Worm (Caenorhabditis elegans) whole organism, L4 larva: ENCODE results near the gene sdz-26.

Experiments
- F26F4.8 ChIP-seq: fragments of 200-800 bp; sonication (Bioruptor generic); conservative IDR thresholded peaks from 2 replicates; pipeline ENCODE4 v1.3.6; 2022; ENCODE audit warnings: missing genetic modification characterization, missing compliant biosample characterization
- F37D6.2 ChIP-seq: sonication (generic microtip); optimal IDR thresholded peaks from 2 replicates; lab custom pipeline; 2016; ENCODE audit warnings: mild to moderate bottlenecking, missing genetic modification characterization, missing compliant biosample characterization
- Y105C5A.15 ChIP-seq: fragments of 200-800 bp; sonication (Bioruptor generic); IDR thresholded peaks from 2 replicates; pipeline ENCODE4 v1.3.6; 2022; ENCODE audit warnings: missing genetic modification characterization, missing compliant biosample characterization
- ZK546.5 ChIP-seq, 2 experiments: sonication (generic microtip); optimal IDR thresholded peaks; 2 replicates each; lab custom pipeline; 2017; ENCODE audit warnings: missing biosample characterization in 2 of 2, missing genetic modification characterization in 2 of 2
- ama-1 ChIP-seq: fragments of 150-350 bp; optimal IDR thresholded peaks from 2 replicates; lab custom pipeline; 2014; ENCODE audit warnings: inconsistent platforms, mixed read lengths
- arid-1 ChIP-seq: fragments of 200-800 bp; sonication (Bioruptor generic); conservative IDR thresholded peaks from 2 replicates; pipeline ENCODE4 v1.3.6; 2022; ENCODE audit warnings: missing genetic modification reagents, missing genetic modification characterization, missing compliant biosample characterization
- ceh-32 ChIP-seq: sonication (generic microtip); optimal IDR thresholded peaks from 2 replicates; lab custom pipeline; 2016; ENCODE audit warnings: mild to moderate bottlenecking, missing genetic modification characterization, missing compliant biosample characterization; ENCODE audit not compliant: poor library complexity
- ceh-44 ChIP-seq: fragments of 200-800 bp; sonication (Bioruptor generic); IDR thresholded peaks from 2 replicates; pipeline ENCODE4 v1.3.6; 2022; ENCODE audit warnings: missing genetic modification reagents, missing genetic modification characterization, missing compliant biosample characterization
- ceh-82 ChIP-seq: sonication (generic microtip); optimal IDR thresholded peaks from 2 replicates; lab custom pipeline; 2017; ENCODE audit warnings: missing biosample characterization, missing genetic modification characterization
- ces-1 ChIP-seq: fragments of 150-350 bp; sonication (generic microtip); optimal IDR thresholded peaks from 4 replicates; lab custom pipeline; 2014; ENCODE audit warnings: missing biosample characterization, missing genetic modification reagents, missing genetic modification characterization
- cey-2 ChIP-seq: sonication (generic microtip); optimal IDR thresholded peaks from 3 replicates; lab custom pipeline; 2017; ENCODE audit warnings: missing genetic modification characterization, mild to moderate bottlenecking, missing compliant biosample characterization, antibody characterized with exemption, borderline replicate concordance; ENCODE audit not compliant: insufficient read depth
- ctbp-1 ChIP-seq: fragments of 200-800 bp; sonication (Bioruptor generic); IDR thresholded peaks from 2 replicates; pipeline ENCODE4 v1.3.6; 2022; ENCODE audit warnings: missing genetic modification reagents, missing genetic modification characterization, missing compliant biosample characterization
- daf-12 ChIP-seq: fragments of 150-350 bp; optimal IDR thresholded peaks from 2 replicates; lab custom pipeline; 2014; ENCODE audit warnings: missing biosample characterization, missing genetic modification reagents, missing genetic modification characterization
- daf-8 ChIP-seq: fragments of 200-800 bp; sonication (Bioruptor generic); IDR thresholded peaks from 2 replicates; pipeline ENCODE4 v1.3.6; 2022; ENCODE audit warnings: missing genetic modification characterization, missing compliant biosample characterization
- egl-43 ChIP-seq: fragments of 200-800 bp; sonication (Bioruptor generic); IDR thresholded peaks from 2 replicates; pipeline ENCODE4 v1.3.6; 2022; ENCODE audit warnings: missing genetic modification reagents, missing genetic modification characterization, missing compliant biosample characterization
- fos-1 ChIP-seq: fragments of 150-350 bp; optimal IDR thresholded peaks from 2 replicates; lab custom pipeline; 2014; ENCODE audit warnings: missing biosample characterization, missing genetic modification characterization
- hif-1 ChIP-seq, 2 experiments: sonication (generic microtip); optimal IDR thresholded peaks; 2 replicates each; lab custom pipeline; 2016 to 2017; ENCODE audit warnings: missing compliant biosample characterization in 2 of 2, missing genetic modification characterization in 2 of 2, missing genetic modification reagents in 2 of 2, missing genotype in 2 of 2, mild to moderate bottlenecking in 1 of 2
- hlh-11 ChIP-seq: fragments of 200-800 bp; sonication (Bioruptor generic); optimal IDR thresholded peaks from 2 replicates; lab custom pipeline; 2018; ENCODE audit warnings: mild to moderate bottlenecking, missing genetic modification characterization, missing compliant biosample characterization
- lim-7 ChIP-seq: fragments of 200-800 bp; sonication (Bioruptor generic); IDR thresholded peaks from 2 replicates; pipeline ENCODE4 v1.3.6; 2022; ENCODE audit warnings: missing genetic modification characterization, missing compliant biosample characterization
- lin-1 ChIP-seq: fragments of 200-800 bp; sonication (Bioruptor generic); IDR thresholded peaks from 2 replicates; pipeline ENCODE4 v1.3.6; 2022; ENCODE audit warnings: missing genetic modification reagents, missing genetic modification characterization, missing compliant biosample characterization
- lin-15B ChIP-seq: fragments of 150-350 bp; sonication (generic microtip); optimal IDR thresholded peaks from 3 replicates; lab custom pipeline; 2014; ENCODE audit warnings: missing biosample characterization, missing genetic modification characterization
- lin-29 ChIP-seq: fragments of 200-800 bp; sonication (Bioruptor generic); IDR thresholded peaks from 2 replicates; pipeline ENCODE4 v1.3.6; 2022; ENCODE audit warnings: missing genetic modification reagents, missing genetic modification characterization, missing compliant biosample characterization
- lin-39 ChIP-seq: fragments of 150-350 bp; optimal IDR thresholded peaks from 2 replicates; lab custom pipeline; 2014; ENCODE audit warnings: missing biosample characterization, missing genetic modification reagents, missing genetic modification characterization
- lsy-2 ChIP-seq, 2 experiments: fragments of 150-350 bp in 1 of 2; sonication (generic microtip) in 1 of 2; optimal IDR thresholded peaks; 2 replicates each; lab custom pipeline; 2014 to 2017; ENCODE audit warnings: missing biosample characterization in 2 of 2, missing genetic modification characterization in 2 of 2
- madf-5 ChIP-seq, 2 experiments: fragments of 200-800 bp; sonication (Bioruptor generic); IDR thresholded peaks; 2 replicates each; pipeline ENCODE4 v1.3.6; 2022; ENCODE audit warnings: missing compliant biosample characterization in 2 of 2, missing genetic modification characterization in 2 of 2
- madf-9 ChIP-seq: fragments of 200-800 bp; sonication (Bioruptor generic); conservative IDR thresholded peaks from 2 replicates; pipeline ENCODE4 v1.3.6; 2022; ENCODE audit warnings: missing genetic modification reagents, missing genetic modification characterization, missing compliant biosample characterization
- mdl-1 ChIP-seq, 2 experiments: fragments of 150-350 bp in 1 of 2; sonication (generic microtip) in 1 of 2; optimal IDR thresholded peaks; 2 replicates each; lab custom pipeline; 2014 to 2017; ENCODE audit warnings: missing biosample characterization in 2 of 2, missing genetic modification characterization in 2 of 2
- mdt-29 ChIP-seq: fragments of 200-800 bp; sonication (Bioruptor generic); IDR thresholded peaks from 2 replicates; pipeline ENCODE4 v1.3.6; 2022; ENCODE audit warnings: missing genetic modification reagents, missing genetic modification characterization, missing compliant biosample characterization
- mes-2 ChIP-seq: sonication (generic microtip); optimal IDR thresholded peaks from 2 replicates; lab custom pipeline; 2016; ENCODE audit warnings: missing genotype, mild to moderate bottlenecking, missing genetic modification characterization, missing compliant biosample characterization; ENCODE audit not compliant: poor library complexity, severe bottlenecking
- nhr-111 ChIP-seq: fragments of 200-800 bp; sonication (Bioruptor generic); optimal IDR thresholded peaks from 2 replicates; lab custom pipeline; 2018; ENCODE audit warnings: mild to moderate bottlenecking, missing genetic modification characterization, missing compliant biosample characterization
- nhr-237 ChIP-seq: sonication (generic microtip); optimal IDR thresholded peaks from 2 replicates; lab custom pipeline; 2017; ENCODE audit warnings: missing biosample characterization, missing genetic modification characterization
- nhr-25 ChIP-seq: sonication (generic microtip); optimal IDR thresholded peaks from 2 replicates; lab custom pipeline; 2017; ENCODE audit warnings: missing genetic modification characterization, mild to moderate bottlenecking, missing compliant biosample characterization, antibody characterized with exemption, moderate library complexity, borderline replicate concordance; ENCODE audit not compliant: insufficient read depth
- nhr-6 ChIP-seq: fragments of 150-350 bp; optimal IDR thresholded peaks from 2 replicates; lab custom pipeline; 2014; ENCODE audit warnings: missing biosample characterization, missing genetic modification characterization
- nhr-77 ChIP-seq: fragments of 150-350 bp; optimal IDR thresholded peaks from 2 replicates; lab custom pipeline; 2014; ENCODE audit warnings: missing biosample characterization, missing genetic modification characterization
- pha-4 ChIP-seq, 2 experiments: fragments of 150-350 bp in 1 of 2; fragments of 200-800 bp in 1 of 2; sonication (Bioruptor generic) in 1 of 2; IDR thresholded peaks in 1 of 2; optimal IDR thresholded peaks in 1 of 2; 2 replicates each; pipeline versions ENCODE4 v1.3.6 to Lab custom; 2014 to 2022; ENCODE audit warnings: missing genetic modification characterization in 2 of 2, missing genetic modification reagents in 2 of 2, missing biosample characterization in 1 of 2, missing compliant biosample characterization in 1 of 2
- rbr-2 ChIP-seq: sonication (generic microtip); optimal IDR thresholded peaks from 2 replicates; lab custom pipeline; 2016; ENCODE audit warnings: missing genotype, missing genetic modification characterization, missing compliant biosample characterization
- set-16 ChIP-seq: fragments of 200-800 bp; sonication (Bioruptor generic); IDR thresholded peaks from 2 replicates; pipeline ENCODE4 v1.3.6; 2022; ENCODE audit warnings: missing genetic modification reagents, missing genetic modification characterization, missing compliant biosample characterization
- snpc-4 ChIP-seq: fragments of 150-350 bp; optimal IDR thresholded peaks from 2 replicates; lab custom pipeline; 2014; ENCODE audit warnings: missing biosample characterization, missing genetic modification characterization
- spr-1 ChIP-seq: sonication (generic microtip); optimal IDR thresholded peaks from 2 replicates; lab custom pipeline; 2016; ENCODE audit warnings: mild to moderate bottlenecking, missing genetic modification characterization, missing compliant biosample characterization
- spr-3 ChIP-seq: fragments of 200-800 bp; sonication (Bioruptor generic); optimal IDR thresholded peaks from 2 replicates; lab custom pipeline; 2018; ENCODE audit warnings: mild to moderate bottlenecking, missing genetic modification characterization, missing compliant biosample characterization
- tag-97 ChIP-seq: fragments of 200-800 bp; sonication (Bioruptor generic); IDR thresholded peaks from 2 replicates; pipeline ENCODE4 v1.3.6; 2022; ENCODE audit warnings: missing genetic modification characterization, missing compliant biosample characterization
- unc-62 ChIP-seq, 3 experiments: fragments of 150-350 bp in 1 of 3; sonication (generic microtip); optimal IDR thresholded peaks in 2 of 3; peaks in 1 of 3; 1 replicate in 1 of 3; 2 replicates in 2 of 3; lab custom pipeline; 2014 to 2017; ENCODE audit warnings: missing biosample characterization in 3 of 3, missing genetic modification characterization in 3 of 3, missing genetic modification reagents in 3 of 3, missing genotype in 1 of 3
- vab-7 ChIP-seq: fragments of 200-800 bp; sonication (Bioruptor generic); IDR thresholded peaks from 2 replicates; pipeline ENCODE4 v1.3.6; 2022; ENCODE audit warnings: missing genetic modification reagents, missing genetic modification characterization, missing compliant biosample characterization
- zfp-3 ChIP-seq: fragments of 200-800 bp; sonication (Bioruptor generic); conservative IDR thresholded peaks from 2 replicates; pipeline ENCODE4 v1.3.6; 2022; ENCODE audit warnings: missing genetic modification reagents, missing genetic modification characterization, missing compliant biosample characterization
- zip-2 ChIP-seq: fragments of 150-350 bp; optimal IDR thresholded peaks from 2 replicates; lab custom pipeline; 2014; ENCODE audit warnings: missing biosample characterization, missing genetic modification characterization
- ztf-11 ChIP-seq: fragments of 150-350 bp; optimal IDR thresholded peaks from 2 replicates; lab custom pipeline; 2014; ENCODE audit warnings: missing biosample characterization, missing genetic modification characterization
- ztf-7 ChIP-seq: fragments of 150-350 bp; optimal IDR thresholded peaks from 2 replicates; lab custom pipeline; 2014; ENCODE audit warnings: missing biosample characterization, missing genetic modification characterization

Gene sdz-26

ce11 chrII:14399595-14399994 is 18.0 kb downstream of the sdz-26 start (continued):
- TF ChIP-seq unc-62 (GFP tag; optimal IDR thresholded peaks at IDR 0.05 in 1 of 2; lab: Kevin White, UChicago) (no peak), unc-62 (tag; optimal IDR thresholded peaks at IDR 0.05; lab: Kevin White, UChicago) (no peak), ztf-11 (tag; lab: Kevin White, UChicago) (no peak), madf-5 (GFP tag; IDR thresholded peaks at IDR 0.05; lab: Robert Waterston, UW) (no peak), ztf-7 (tag; lab: Kevin White, UChicago) (no peak), cey-2 (tag; lab: Kevin White, UChicago) (no peak), ZK546.5 (tag; optimal IDR thresholded peaks at IDR 0.05; lab: Kevin White, UChicago) (no peak), nhr-237 (tag; lab: Kevin White, UChicago) (no peak), nhr-25 (tag; lab: Kevin White, UChicago) (peak; percentile 3), lsy-2 (tag; optimal IDR thresholded peaks at IDR 0.05; lab: Kevin White, UChicago) (peak; percentile 47 to 94), Y105C5A.15 (GFP tag; lab: Robert Waterston, UW) (no peak), lin-29 (GFP tag; lab: Robert Waterston, UW) (no peak), set-16 (GFP tag; lab: Robert Waterston, UW) (no peak), tag-97 (no peak), mdl-1 (tag; optimal IDR thresholded peaks at IDR 0.05; lab: Kevin White, UChicago) (peak; percentile 79 to 96), ctbp-1 (GFP tag; lab: Robert Waterston, UW) (no peak), ceh-32 (tag; lab: Kevin White, UChicago) (no peak), ceh-82 (tag; lab: Kevin White, UChicago) (no peak), spr-3 (GFP tag; lab: Kevin White, UChicago) (no peak), madf-9 (GFP tag; lab: Robert Waterston, UW) (0 out of 2 replicates have a peak, but pooled peaks have one; percentile 40), nhr-111 (no peak), lin-39 (tag; lab: Kevin White, UChicago) (no peak), daf-12 (tag; lab: Kevin White, UChicago) (no peak), lin-1 (GFP tag; lab: Robert Waterston, UW) (no peak), fos-1 (tag; lab: Kevin White, UChicago) (no peak), hlh-11 (tag; lab: Kevin White, UChicago) (peak; percentile 82), rbr-2 (peak; percentile 77), F26F4.8 (GFP tag; lab: Robert Waterston, UW) (no peak), lin-15B (tag; lab: Kevin White, UChicago) (peak; percentile 51), ama-1 (lab: Kevin White, UChicago) (peak; percentile 39), mdt-29 (GFP tag; lab: Robert Waterston, UW) (no peak)

DNA sequence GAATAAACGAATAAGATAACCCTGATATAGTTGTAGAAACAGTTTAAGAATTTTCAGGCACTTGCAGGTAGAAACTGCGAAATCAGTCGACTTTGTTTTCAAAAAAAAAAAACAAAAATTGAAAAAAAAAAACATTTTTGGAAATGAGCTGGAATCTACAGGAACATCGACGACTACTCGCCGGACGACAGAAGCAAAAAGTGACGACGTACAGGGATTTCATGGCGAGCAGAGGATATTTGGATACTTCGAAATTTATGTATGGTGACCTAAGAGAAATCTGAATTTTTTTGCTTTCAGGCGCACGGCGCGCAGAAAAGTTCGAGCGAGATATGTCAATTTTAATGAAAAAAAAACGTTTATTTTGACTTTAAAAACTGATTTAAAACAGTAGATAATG is 19.5 kb downstream of the sdz-26 start:
- no peak for TF ChIP-seq cey-2 (tag; lab: Kevin White, UChicago)
- TF ChIP-seq ama-1 (lab: Kevin White, UChicago) = peak; percentile 36
- TF ChIP-seq snpc-4 (tag; lab: Kevin White, UChicago) = no peak
- TF ChIP-seq mes-2 (tag; lab: Kevin White, UChicago) = peak; percentile 69

DNA sequence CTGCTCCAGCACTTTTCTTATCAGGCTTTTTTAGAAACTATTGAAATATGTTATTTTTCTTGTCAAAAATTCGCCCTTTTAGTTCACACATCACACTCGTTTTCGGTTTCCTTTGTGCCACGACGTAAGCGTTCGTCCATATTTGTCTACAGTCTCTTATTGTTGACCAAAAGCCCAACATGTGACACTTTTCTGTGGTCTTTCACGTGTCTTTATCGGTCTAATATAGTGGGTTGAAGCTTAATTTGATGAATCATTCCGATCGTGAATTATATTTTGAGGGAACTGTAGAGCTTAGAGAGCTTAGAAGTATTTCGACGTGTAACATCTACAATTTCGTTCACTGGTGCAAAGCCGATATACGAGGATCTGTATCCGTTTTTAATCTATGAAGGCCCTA is 22.7 kb downstream of the sdz-26 start:
- TF ChIP-seq F37D6.2 (tag; lab: Kevin White, UChicago) (no peak), spr-1 (tag; lab: Kevin White, UChicago) (no peak), madf-9 (GFP tag; lab: Robert Waterston, UW) (no peak), arid-1 (GFP tag; lab: Robert Waterston, UW) (no peak), zip-2 (tag; lab: Kevin White, UChicago) (no peak), nhr-77 (tag; lab: Kevin White, UChicago) (peak; percentile 80), pha-4 (GFP tag; IDR thresholded peaks at IDR 0.05; lab: Robert Waterston, UW) (peak; percentile 19; the same call in 1 of the 2 replicates), pha-4 (tag; optimal IDR thresholded peaks at IDR 0.05; lab: Kevin White, UChicago) (peak; percentile 74), ces-1 (GFP tag; lab: Kevin White, UChicago) (no peak), hif-1 (tag; optimal IDR thresholded peaks at IDR 0.05; lab: Kevin White, UChicago) (peak in 1 of 2 experiments; percentile 46), lim-7 (no peak), ceh-44 (GFP tag; lab: Robert Waterston, UW) (no peak), daf-8 (GFP tag; lab: Robert Waterston, UW) (no peak), egl-43 (GFP tag; lab: Robert Waterston, UW) (no peak), vab-7 (GFP tag; lab: Robert Waterston, UW) (no peak), zfp-3 (no peak), nhr-6 (tag; lab: Kevin White, UChicago) (peak; percentile 82)
